Worm (Caenorhabditis elegans) whole organism, early embryonic: Measurements from ENCODE around the gene arp-11.

Experiments
- B0310.2 ChIP-seq: sonication (generic microtip); optimal IDR thresholded peaks from 2 replicates; lab custom pipeline; 2016; ENCODE audit warnings: mild to moderate bottlenecking, missing genetic modification characterization, missing compliant biosample characterization
- F13C5.2 ChIP-seq: sonication (generic microtip); optimal IDR thresholded peaks from 2 replicates; lab custom pipeline; 2017; ENCODE audit warnings: mild to moderate bottlenecking, missing genetic modification characterization, inconsistent platforms, missing compliant biosample characterization
- aly-1 ChIP-seq: sonication (generic microtip); optimal IDR thresholded peaks from 2 replicates; lab custom pipeline; 2016; ENCODE audit warnings: missing genetic modification characterization, missing compliant biosample characterization
- ama-1 ChIP-seq: fragments of 150-350 bp; optimal IDR thresholded peaks from 2 replicates; lab custom pipeline; 2014
- ceh-13 ChIP-seq: fragments of 200-800 bp; sonication (Bioruptor generic); optimal IDR thresholded peaks from 2 replicates; lab custom pipeline; 2018; ENCODE audit warnings: mild to moderate bottlenecking, missing genetic modification characterization, missing compliant biosample characterization
- ceh-36 ChIP-seq: sonication (generic microtip); optimal IDR thresholded peaks from 2 replicates; lab custom pipeline; 2016; ENCODE audit warnings: missing genetic modification characterization, inconsistent platforms, missing compliant biosample characterization
- ets-7 ChIP-seq: sonication (generic microtip); optimal IDR thresholded peaks from 2 replicates; lab custom pipeline; 2016; ENCODE audit warnings: missing genotype, missing genetic modification characterization, missing compliant biosample characterization
- flt-1 ChIP-seq: fragments of 200-800 bp; sonication (Bioruptor generic); IDR thresholded peaks from 2 replicates; pipeline ENCODE4 v1.3.6; 2022; ENCODE audit warnings: missing genetic modification characterization, missing compliant biosample characterization
- hmbx-1 ChIP-seq: sonication (generic microtip); optimal IDR thresholded peaks from 2 replicates; lab custom pipeline; 2016; ENCODE audit warnings: mild to moderate bottlenecking, missing genetic modification characterization, missing compliant biosample characterization
- hmg-4 ChIP-seq: fragments of 200-800 bp; sonication (Bioruptor generic); optimal IDR thresholded peaks from 2 replicates; lab custom pipeline; 2018; ENCODE audit warnings: mild to moderate bottlenecking, missing genetic modification characterization, missing compliant biosample characterization
- hnd-1 ChIP-seq: sonication (generic microtip); optimal IDR thresholded peaks from 2 replicates; lab custom pipeline; 2016; ENCODE audit warnings: missing genetic modification characterization, missing compliant biosample characterization
- pes-1 ChIP-seq: fragments of 200-800 bp; sonication (Bioruptor generic); IDR thresholded peaks from 2 replicates; pipeline ENCODE4 v1.3.6; 2022; ENCODE audit warnings: missing genetic modification reagents, missing genetic modification characterization, missing compliant biosample characterization
- scrt-1 ChIP-seq: fragments of 200-800 bp; sonication (Bioruptor generic); IDR thresholded peaks from 2 replicates; pipeline ENCODE4 v1.3.6; 2022; ENCODE audit warnings: missing genetic modification characterization, missing compliant biosample characterization
- sea-1 ChIP-seq: fragments of 200-800 bp; sonication (Bioruptor generic); conservative IDR thresholded peaks from 2 replicates; pipeline ENCODE4 v1.3.6; 2022; ENCODE audit warnings: missing genetic modification characterization, missing compliant biosample characterization
- tbx-11 ChIP-seq: fragments of 200-800 bp; sonication (Bioruptor generic); IDR thresholded peaks from 2 replicates; pipeline ENCODE4 v1.3.6; 2022; ENCODE audit warnings: missing genetic modification characterization, missing compliant biosample characterization
- tbx-37 ChIP-seq: fragments of 200-800 bp; sonication (Bioruptor generic); conservative IDR thresholded peaks from 2 replicates; pipeline ENCODE4 v1.3.6; 2022; ENCODE audit warnings: missing genetic modification reagents, missing genetic modification characterization, missing compliant biosample characterization
- tra-4 ChIP-seq: sonication (generic microtip); optimal IDR thresholded peaks from 2 replicates; lab custom pipeline; 2017; ENCODE audit warnings: missing genetic modification characterization, missing compliant biosample characterization

Gene arp-11

DNA sequence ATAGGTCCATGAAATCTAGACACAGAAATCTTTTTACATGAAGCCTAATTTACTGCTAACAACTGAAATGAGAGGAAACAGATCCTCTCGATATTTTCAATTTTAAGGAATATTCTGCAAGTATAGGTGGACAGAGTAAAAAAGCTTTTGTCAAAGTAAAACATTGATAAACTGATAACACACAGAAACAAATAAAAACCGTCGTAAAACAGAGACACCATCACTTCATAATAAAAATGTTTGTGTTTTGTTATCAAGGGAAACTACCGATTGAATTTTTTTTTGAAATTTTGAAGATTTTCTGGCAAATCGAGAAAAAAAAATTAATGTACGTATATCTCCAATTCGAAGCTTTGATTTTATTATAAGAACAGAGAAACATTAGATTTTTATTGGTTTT is 20.9 kb downstream of the arp-11 start:
- no peak for TF ChIP-seq tbx-11 (GFP tag; lab: Robert Waterston, UW)
- TF ChIP-seq hmg-4 (GFP tag; lab: Kevin White, UChicago): no peak
- no peak for TF ChIP-seq hmbx-1 (tag; lab: Kevin White, UChicago)
- no peak for TF ChIP-seq tra-4
- TF ChIP-seq sea-1 (GFP tag; lab: Robert Waterston, UW): no peak
- no peak for TF ChIP-seq hnd-1
- no peak for TF ChIP-seq ets-7
- TF ChIP-seq flt-1 (GFP tag; lab: Robert Waterston, UW): no peak
- no peak for TF ChIP-seq aly-1 (tag; lab: Kevin White, UChicago)
- TF ChIP-seq tbx-37: no peak
- TF ChIP-seq B0310.2 (tag; lab: Kevin White, UChicago): no peak
- TF ChIP-seq pes-1 (GFP tag; lab: Robert Waterston, UW): no peak
- no peak for TF ChIP-seq scrt-1 (GFP tag; lab: Robert Waterston, UW)
- TF ChIP-seq ceh-13 (GFP tag; lab: Kevin White, UChicago): no peak
- TF ChIP-seq F13C5.2 (tag; lab: Kevin White, UChicago): no peak
- no peak for TF ChIP-seq ceh-36 (tag; lab: Kevin White, UChicago)
- TF ChIP-seq ama-1 (lab: Kevin White, UChicago): no peak

DNA sequence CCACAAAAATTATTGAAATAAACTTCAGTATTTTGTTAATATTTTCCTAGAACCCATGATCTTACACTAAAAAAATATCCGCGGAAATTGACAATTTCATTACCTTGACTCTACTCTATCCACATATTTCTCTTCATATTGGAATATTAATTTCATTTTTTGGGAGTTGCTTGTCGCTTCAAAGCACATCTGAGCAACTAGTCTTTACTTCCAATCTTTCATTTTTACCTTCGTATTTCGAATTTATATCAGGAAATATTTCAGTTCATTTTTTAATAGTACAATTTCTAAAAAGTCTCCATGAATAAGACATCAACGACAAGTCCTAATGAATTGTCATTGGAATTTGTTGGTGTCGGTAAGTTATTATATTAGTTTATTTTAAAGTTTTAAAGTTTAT is 23.1 kb downstream of the arp-11 start, which contains the start of gene srt-73:
srt-73 (plus strand) TSS at position 301 of the 400 bp plus-strand sequence.
- TF ChIP-seq ets-7 (no peak), aly-1 (tag; lab: Kevin White, UChicago) (no peak), tbx-11 (GFP tag; lab: Robert Waterston, UW) (no peak), sea-1 (GFP tag; lab: Robert Waterston, UW) (no peak), ceh-13 (GFP tag; lab: Kevin White, UChicago) (no peak), ceh-36 (tag; lab: Kevin White, UChicago) (no peak), ama-1 (lab: Kevin White, UChicago) (no peak), pes-1 (GFP tag; lab: Robert Waterston, UW) (no peak), hmbx-1 (tag; lab: Kevin White, UChicago) (no peak), tra-4 (no peak), B0310.2 (tag; lab: Kevin White, UChicago) (no peak), F13C5.2 (tag; lab: Kevin White, UChicago) (no peak), hnd-1 (no peak), tbx-37 (no peak)

DNA sequence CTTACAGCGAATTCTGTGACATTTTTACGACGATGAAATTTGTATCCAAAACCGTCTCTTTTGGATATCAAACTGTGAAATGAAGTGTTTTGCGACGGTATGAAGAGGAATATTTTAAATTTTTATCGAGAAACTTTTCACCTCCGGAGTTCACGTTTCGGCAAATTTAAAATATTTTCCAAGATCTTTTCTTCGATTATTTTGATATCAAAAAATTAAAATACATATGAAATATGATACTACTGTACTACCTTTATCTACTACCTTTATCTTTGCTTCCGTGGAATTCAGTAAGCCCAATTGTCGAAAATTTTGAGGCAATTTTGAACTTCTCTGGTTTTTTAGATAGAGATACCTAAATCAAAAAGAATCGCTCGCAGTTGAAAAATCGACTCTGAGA is 24.3 kb downstream of the arp-11 start, which contains the start of gene kin-26:
kin-26 (minus strand) TSS at position 101 of the 400 bp plus-strand sequence.
- TF ChIP-seq tbx-11 (GFP tag; lab: Robert Waterston, UW): no peak
- TF ChIP-seq ets-7: no peak
- no peak for TF ChIP-seq hnd-1
- TF ChIP-seq ama-1 (lab: Kevin White, UChicago): no peak
- TF ChIP-seq aly-1 (tag; lab: Kevin White, UChicago): no peak
- no peak for TF ChIP-seq flt-1 (GFP tag; lab: Robert Waterston, UW)
- no peak for TF ChIP-seq ceh-13 (GFP tag; lab: Kevin White, UChicago)
- TF ChIP-seq F13C5.2 (tag; lab: Kevin White, UChicago): no peak

DNA sequence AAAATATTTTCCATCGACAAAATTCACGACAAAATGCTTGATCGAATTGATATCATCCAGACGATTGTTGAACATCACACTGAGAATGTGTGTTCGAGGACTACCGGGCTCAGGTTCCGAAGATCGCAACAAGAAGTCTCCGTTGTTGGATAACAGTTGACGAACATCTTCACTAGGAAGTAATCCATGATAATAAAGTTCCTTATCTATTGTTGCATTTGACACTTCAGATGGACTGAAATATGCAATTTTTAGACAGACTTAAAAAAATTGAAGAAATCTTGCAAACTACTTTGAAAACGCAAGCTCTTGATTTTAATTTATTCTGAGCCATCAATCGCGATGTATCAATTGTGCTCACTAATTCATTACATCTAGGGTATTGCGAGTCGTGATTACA is 24.8 kb downstream of the arp-11 start:
- TF ChIP-seq hnd-1 (no peak), tbx-11 (GFP tag; lab: Robert Waterston, UW) (no peak), ceh-36 (tag; lab: Kevin White, UChicago) (no peak), sea-1 (GFP tag; lab: Robert Waterston, UW) (no peak)

DNA sequence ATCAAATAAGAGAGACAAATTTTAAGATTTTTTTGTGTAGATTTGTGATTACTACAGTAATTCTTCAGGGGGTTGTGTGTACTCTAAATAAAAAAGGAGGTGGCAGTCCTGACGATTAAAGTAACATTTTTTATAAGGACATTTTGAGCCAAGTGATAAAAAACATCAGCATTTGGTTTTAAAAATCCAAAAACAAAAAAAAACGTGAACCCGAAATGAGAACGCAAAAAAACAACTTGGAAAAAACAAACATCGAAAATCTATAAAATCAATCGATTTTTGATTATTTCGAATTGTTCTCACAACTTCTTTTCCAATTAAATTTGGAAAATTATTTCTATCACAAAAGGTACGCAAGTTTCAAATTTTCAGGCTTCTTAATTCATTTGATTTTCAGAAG is 31.6 kb downstream of the arp-11 start, which contains the start of gene T06C10.3:
T06C10.3 (plus strand) TSS at position 301 of the 400 bp plus-strand sequence.
- no peak for TF ChIP-seq aly-1 (tag; lab: Kevin White, UChicago)
- no peak for TF ChIP-seq B0310.2 (tag; lab: Kevin White, UChicago)
- TF ChIP-seq hmbx-1 (tag; lab: Kevin White, UChicago): no peak
- no peak for TF ChIP-seq F13C5.2 (tag; lab: Kevin White, UChicago)
- TF ChIP-seq ama-1 (lab: Kevin White, UChicago): no peak
- no peak for TF ChIP-seq ets-7
- TF ChIP-seq ceh-36 (tag; lab: Kevin White, UChicago): no peak
- TF ChIP-seq tbx-11 (GFP tag; lab: Robert Waterston, UW): no peak
- TF ChIP-seq ceh-13 (GFP tag; lab: Kevin White, UChicago): no peak
- no peak for TF ChIP-seq sea-1 (GFP tag; lab: Robert Waterston, UW)
- no peak for TF ChIP-seq pes-1 (GFP tag; lab: Robert Waterston, UW)
- TF ChIP-seq tra-4: no peak
- TF ChIP-seq tbx-37: no peak
- TF ChIP-seq hnd-1: no peak
- no peak for TF ChIP-seq hmg-4 (GFP tag; lab: Kevin White, UChicago)
- no peak for TF ChIP-seq scrt-1 (GFP tag; lab: Robert Waterston, UW)
- no peak for TF ChIP-seq flt-1 (GFP tag; lab: Robert Waterston, UW)

DNA sequence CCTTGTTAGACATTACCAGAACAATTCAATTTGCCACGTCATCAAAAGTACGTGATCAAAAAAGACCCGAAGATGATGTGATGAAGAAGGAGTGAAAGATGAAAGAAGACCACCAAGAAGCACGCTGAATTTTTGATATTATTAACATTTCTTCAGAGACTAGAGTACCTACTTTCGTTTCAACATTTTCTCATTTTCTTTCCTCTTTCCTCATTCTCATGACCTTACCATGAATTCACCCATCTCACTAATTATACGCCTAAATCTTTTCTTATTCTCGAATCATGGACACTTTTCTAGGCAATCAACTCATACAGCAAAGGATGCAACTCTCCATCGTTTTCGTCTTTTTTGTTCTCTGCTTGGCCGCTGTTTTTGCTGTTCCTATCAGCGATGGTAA is 33.5 kb downstream of the arp-11 start, which contains the start of gene flp-10:
flp-10 (plus strand) TSS at position 301 of the 400 bp plus-strand sequence.
- no peak for TF ChIP-seq flt-1 (GFP tag; lab: Robert Waterston, UW)
- no peak for TF ChIP-seq ets-7

DNA sequence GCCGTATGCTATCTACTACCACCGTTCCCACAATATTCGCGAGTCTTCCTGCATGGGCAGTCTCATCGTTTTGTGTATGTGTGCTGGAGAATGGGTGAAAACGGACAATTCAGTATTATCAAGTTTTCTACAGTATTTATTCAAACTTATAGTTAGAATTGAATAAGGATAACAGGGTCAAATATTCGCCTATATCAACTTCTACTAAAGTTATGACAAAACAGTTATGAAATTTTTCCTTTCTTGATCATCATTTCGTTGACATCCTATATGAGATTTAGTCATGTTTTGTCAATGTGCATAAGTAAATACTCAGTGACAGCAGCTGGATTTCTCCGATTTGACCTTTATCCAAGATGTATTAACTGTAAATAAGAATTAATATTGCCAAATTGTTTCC is 50.8 kb downstream of the arp-11 start:
- TF ChIP-seq ama-1 (lab: Kevin White, UChicago) (no peak), hmg-4 (GFP tag; lab: Kevin White, UChicago) (no peak), ceh-36 (tag; lab: Kevin White, UChicago) (no peak), tra-4 (no peak), aly-1 (tag; lab: Kevin White, UChicago) (no peak), scrt-1 (GFP tag; lab: Robert Waterston, UW) (no peak), B0310.2 (tag; lab: Kevin White, UChicago) (no peak), F13C5.2 (tag; lab: Kevin White, UChicago) (no peak), tbx-11 (GFP tag; lab: Robert Waterston, UW) (no peak), sea-1 (GFP tag; lab: Robert Waterston, UW) (no peak), ceh-13 (GFP tag; lab: Kevin White, UChicago) (no peak), hmbx-1 (tag; lab: Kevin White, UChicago) (no peak), ets-7 (no peak), pes-1 (GFP tag; lab: Robert Waterston, UW) (no peak), tbx-37 (no peak)
